Fruit fly (Drosophila melanogaster): ENCODE measurements around the gene CG2157.

- TF ChIP-seq usp (GFP tag; optimal IDR thresholded peaks at IDR 0.05) = no peak
- no peak for TF ChIP-seq psq (optimal IDR thresholded peaks at IDR 0.05)
- TF ChIP-seq Dll (optimal IDR thresholded peaks at IDR 0.05) = no peak
- TF ChIP-seq CG8478 (optimal IDR thresholded peaks at IDR 0.05) = no peak
- no peak for TF ChIP-seq EcR (GFP tag; optimal IDR thresholded peaks at IDR 0.05)
Observed at dm6 chrX:10820741-10821140, 48.3 kb upstream of the CG2157 start.

All from whole organism.